Worm (Caenorhabditis elegans): ENCODE measurements around the gene C25A8.2.

Gene C25A8.2

ce11 chrIV:7044552-7045139 is 35.0 kb downstream of the C25A8.2 start, which contains the start of gene tin-9.1 (continued):
- TF ChIP-seq C34B4.2 (tag; optimal IDR thresholded peaks at IDR 0.05) (no peak), ztf-11 (tag; optimal IDR thresholded peaks at IDR 0.05) (peak in 1 of 2 experiments; percentile 69), C16A3.4 (tag; optimal IDR thresholded peaks at IDR 0.05) (peak; percentile 78), vab-15 (tag; optimal IDR thresholded peaks at IDR 0.05) (no peak), zip-4 (GFP tag; optimal IDR thresholded peaks at IDR 0.05) (peak; percentile 26), egl-27 (tag; optimal IDR thresholded peaks at IDR 0.05) (no peak), C04F5.9 (tag; optimal IDR thresholded peaks at IDR 0.05) (peak; percentile 5), lin-39 (tag; optimal IDR thresholded peaks at IDR 0.05) (peak; percentile 76), mab-9 (GFP tag; IDR thresholded peaks at IDR 0.05) (peak; percentile 22; the same call in 1 of the 2 replicates), unc-86 (tag; optimal IDR thresholded peaks at IDR 0.05) (peak; percentile 76), unc-62 (GFP tag; optimal IDR thresholded peaks at IDR 0.05) (no peak), nhr-20 (tag; optimal IDR thresholded peaks at IDR 0.05) (peak; percentile 91), nhr-19 (GFP tag; conservative IDR thresholded peaks at IDR 0.05) (peak; percentile 91), unc-98 (GFP tag; IDR thresholded peaks at IDR 0.05) (no peak), nhr-47 (tag; optimal IDR thresholded peaks at IDR 0.05) (peak; percentile 86), alr-1 (tag; optimal IDR thresholded peaks at IDR 0.05; ENCODE audit: borderline replicate concordance) (no peak), nhr-84 (tag; optimal IDR thresholded peaks at IDR 0.05) (no peak), sptf-1 (tag; optimal IDR thresholded peaks at IDR 0.05) (no peak), ets-5 (GFP tag; IDR thresholded peaks at IDR 0.05) (no peak), ama-1 (optimal IDR thresholded peaks at IDR 0.05) (peak; percentile 16), isw-1 (GFP tag; IDR thresholded peaks at IDR 0.05) (peak; percentile 70), ceh-90 (tag; optimal IDR thresholded peaks at IDR 0.05) (no peak), ceh-88 (GFP tag; IDR thresholded peaks at IDR 0.05) (peak; percentile 75), zag-1 (tag; optimal IDR thresholded peaks at IDR 0.05) (no peak), efl-3 (GFP tag; optimal IDR thresholded peaks at IDR 0.05) (no peak), elt-3 (tag; optimal IDR thresholded peaks at IDR 0.05) (peak in 2 of 6 experiments; percentile 53 to 75), nhr-77 (tag; optimal IDR thresholded peaks at IDR 0.05) (peak; percentile 64), rnt-1 (tag; optimal IDR thresholded peaks at IDR 0.05) (peak; percentile 83), hlh-4 (tag; optimal IDR thresholded peaks at IDR 0.05) (no peak), dsc-1 (tag; optimal IDR thresholded peaks at IDR 0.05) (peak; percentile 85), sox-4 (tag; optimal IDR thresholded peaks at IDR 0.05) (peak; percentile 32), mep-1 (tag; optimal IDR thresholded peaks at IDR 0.05) (peak; percentile 95), snu-23 (GFP tag; optimal IDR thresholded peaks at IDR 0.05) (peak; percentile 89)

- peak; percentile 73 for TF ChIP-seq fkh-8 (tag; optimal IDR thresholded peaks at IDR 0.05)
- peak; percentile 24 for TF ChIP-seq nhr-47 (tag; optimal IDR thresholded peaks at IDR 0.05)
- no peak for TF ChIP-seq ztf-11 (tag; optimal IDR thresholded peaks at IDR 0.05)
- TF ChIP-seq lin-14 (GFP tag; optimal IDR thresholded peaks at IDR 0.05): no peak
- TF ChIP-seq ceh-88 (GFP tag; IDR thresholded peaks at IDR 0.05): no peak
- peak; percentile 9 for TF ChIP-seq nhr-71 (tag; optimal IDR thresholded peaks at IDR 0.05)
- peak; percentile 83 for TF ChIP-seq dsc-1 (tag; optimal IDR thresholded peaks at IDR 0.05)
- peak; percentile 51 for TF ChIP-seq ceh-8 (GFP tag; optimal IDR thresholded peaks at IDR 0.05)
- TF ChIP-seq fkh-4 (tag; optimal IDR thresholded peaks at IDR 0.05; ENCODE audit: borderline replicate concordance): no peak
Measured at ce11 chrIV:7045362-7045936, 35.8 kb downstream of the C25A8.2 start.
